Worm (Caenorhabditis elegans) whole organism, L3 larva: ENCODE data around the gene F14H3.15.

Source experiments
- R02D3.7 ChIP-seq: fragments of 150-350 bp; optimal IDR thresholded peaks from 2 replicates; lab custom pipeline; 2014; ENCODE audit warnings: missing biosample characterization, missing genetic modification characterization
- ZK546.5 ChIP-seq: sonication (generic microtip); optimal IDR thresholded peaks from 2 replicates; lab custom pipeline; 2017; ENCODE audit warnings: missing biosample characterization, missing genetic modification characterization
- ama-1 ChIP-seq: fragments of 150-350 bp; optimal IDR thresholded peaks from 2 replicates; lab custom pipeline; 2018
- ceh-16 ChIP-seq: sonication (generic microtip); optimal IDR thresholded peaks from 2 replicates; lab custom pipeline; 2017; ENCODE audit warnings: missing biosample characterization, missing genetic modification characterization
- ceh-28 ChIP-seq: fragments of 150-350 bp; optimal IDR thresholded peaks from 2 replicates; lab custom pipeline; 2014; ENCODE audit warnings: missing biosample characterization, missing genetic modification reagents, missing genetic modification characterization
- ceh-82 ChIP-seq: fragments of 150-350 bp; optimal IDR thresholded peaks from 2 replicates; lab custom pipeline; 2014; ENCODE audit warnings: missing biosample characterization, missing genetic modification characterization
- ceh-9 ChIP-seq: sonication (generic microtip); optimal IDR thresholded peaks from 2 replicates; lab custom pipeline; 2018; ENCODE audit warnings: missing biosample characterization, missing genetic modification characterization
- daf-12 ChIP-seq: fragments of 150-350 bp; optimal IDR thresholded peaks from 2 replicates; lab custom pipeline; 2014; ENCODE audit warnings: missing biosample characterization, missing genetic modification reagents, missing genetic modification characterization
- elt-1 ChIP-seq: fragments of 150-350 bp; optimal IDR thresholded peaks from 2 replicates; lab custom pipeline; 2014; ENCODE audit warnings: missing biosample characterization, missing genetic modification characterization
- elt-2 ChIP-seq: sonication (generic microtip); optimal IDR thresholded peaks from 2 replicates; lab custom pipeline; 2016; ENCODE audit warnings: missing genetic modification reagents, mild to moderate bottlenecking, missing genetic modification characterization, missing compliant biosample characterization
- fkh-10 ChIP-seq: sonication (generic microtip); optimal IDR thresholded peaks from 2 replicates; lab custom pipeline; 2017; ENCODE audit warnings: missing biosample characterization, missing genetic modification reagents, missing genetic modification characterization
- fkh-2 ChIP-seq: fragments of 150-350 bp; optimal IDR thresholded peaks from 2 replicates; lab custom pipeline; 2014; ENCODE audit warnings: missing biosample characterization, missing genetic modification reagents, missing genetic modification characterization
- hmg-11 ChIP-seq: sonication (generic microtip); optimal IDR thresholded peaks from 2 replicates; lab custom pipeline; 2016; ENCODE audit warnings: missing genetic modification characterization, missing compliant biosample characterization
- jun-1 ChIP-seq: fragments of 150-350 bp; optimal IDR thresholded peaks from 2 replicates; lab custom pipeline; 2014; ENCODE audit warnings: missing biosample characterization, missing genetic modification reagents, missing genetic modification characterization
- lin-15B ChIP-seq: fragments of 150-350 bp; optimal IDR thresholded peaks from 2 replicates; lab custom pipeline; 2014; ENCODE audit warnings: missing biosample characterization, missing genetic modification characterization
- lin-39 ChIP-seq: fragments of 150-350 bp; optimal IDR thresholded peaks from 2 replicates; lab custom pipeline; 2018; ENCODE audit warnings: missing biosample characterization, missing genetic modification reagents, missing genetic modification characterization
- lsy-12 ChIP-seq: sonication (generic microtip); optimal IDR thresholded peaks from 2 replicates; lab custom pipeline; 2016; ENCODE audit warnings: mild to moderate bottlenecking, missing genetic modification characterization, missing compliant biosample characterization
- mdl-1 ChIP-seq: fragments of 150-350 bp; optimal IDR thresholded peaks from 2 replicates; lab custom pipeline; 2014; ENCODE audit warnings: missing biosample characterization, missing genetic modification characterization
- mml-1 ChIP-seq: fragments of 150-350 bp; sonication (generic microtip); optimal IDR thresholded peaks from 3 replicates; lab custom pipeline; 2014; ENCODE audit warnings: missing biosample characterization, missing genetic modification characterization
- nfya-1 ChIP-seq: sonication (generic microtip); optimal IDR thresholded peaks from 2 replicates; lab custom pipeline; 2017; ENCODE audit warnings: missing genetic modification characterization, mild to moderate bottlenecking, missing compliant biosample characterization, antibody characterized with exemption, moderate library complexity; ENCODE audit not compliant: insufficient read depth
- nhr-11 ChIP-seq: fragments of 150-350 bp; optimal IDR thresholded peaks from 2 replicates; lab custom pipeline; 2014; ENCODE audit warnings: missing biosample characterization, missing genetic modification characterization
- nhr-12 ChIP-seq: fragments of 150-350 bp; optimal IDR thresholded peaks from 2 replicates; lab custom pipeline; 2014; ENCODE audit warnings: missing biosample characterization, missing genetic modification characterization
- nhr-23 ChIP-seq: fragments of 150-350 bp; optimal IDR thresholded peaks from 2 replicates; lab custom pipeline; 2014; ENCODE audit warnings: missing biosample characterization, missing genetic modification reagents, missing genetic modification characterization
- nhr-237 ChIP-seq: fragments of 150-350 bp; optimal IDR thresholded peaks from 2 replicates; lab custom pipeline; 2014; ENCODE audit warnings: missing biosample characterization, missing genetic modification characterization
- nhr-28 ChIP-seq: fragments of 150-350 bp; optimal IDR thresholded peaks from 2 replicates; lab custom pipeline; 2014; ENCODE audit warnings: missing biosample characterization, missing genetic modification characterization
- nhr-43 ChIP-seq: sonication (generic microtip); optimal IDR thresholded peaks from 2 replicates; lab custom pipeline; 2016; ENCODE audit warnings: mild to moderate bottlenecking, missing genetic modification characterization, missing compliant biosample characterization; ENCODE audit not compliant: poor library complexity, severe bottlenecking
- nhr-67 ChIP-seq: fragments of 150-350 bp; optimal IDR thresholded peaks from 2 replicates; lab custom pipeline; 2014; ENCODE audit warnings: missing biosample characterization, missing genetic modification characterization
- nhr-76 ChIP-seq: fragments of 150-350 bp; sonication (generic microtip); optimal IDR thresholded peaks from 5 replicates; lab custom pipeline; 2014; ENCODE audit warnings: missing biosample characterization, missing genetic modification characterization
- nhr-77 ChIP-seq: fragments of 150-350 bp; optimal IDR thresholded peaks from 2 replicates; lab custom pipeline; 2014; ENCODE audit warnings: missing biosample characterization, missing genetic modification characterization
- sea-2 ChIP-seq: fragments of 150-350 bp; sonication (generic microtip); optimal IDR thresholded peaks from 4 replicates; lab custom pipeline; 2014; ENCODE audit warnings: missing biosample characterization, missing genetic modification reagents, missing genetic modification characterization
- skn-1 ChIP-seq: fragments of 150-350 bp; optimal IDR thresholded peaks from 2 replicates; lab custom pipeline; 2014; ENCODE audit warnings: missing biosample characterization, missing genetic modification characterization
- snpc-4 ChIP-seq: fragments of 150-350 bp; optimal IDR thresholded peaks from 2 replicates; lab custom pipeline; 2014; ENCODE audit warnings: missing biosample characterization, missing genetic modification characterization
- unc-62 ChIP-seq: fragments of 150-350 bp; sonication (generic microtip); optimal IDR thresholded peaks from 4 replicates; lab custom pipeline; 2014; ENCODE audit warnings: missing biosample characterization, missing genetic modification reagents, missing genetic modification characterization
- zag-1 ChIP-seq: fragments of 150-350 bp; optimal IDR thresholded peaks from 2 replicates; lab custom pipeline; 2014; ENCODE audit warnings: missing biosample characterization, missing genetic modification characterization
- ztf-11 ChIP-seq: fragments of 150-350 bp; optimal IDR thresholded peaks from 2 replicates; lab custom pipeline; 2014; ENCODE audit warnings: missing biosample characterization, missing genetic modification characterization
- ztf-4 ChIP-seq: fragments of 150-350 bp; optimal IDR thresholded peaks from 2 replicates; lab custom pipeline; 2014; ENCODE audit warnings: missing biosample characterization, missing genetic modification characterization

F14H3.15 gene

DNA sequence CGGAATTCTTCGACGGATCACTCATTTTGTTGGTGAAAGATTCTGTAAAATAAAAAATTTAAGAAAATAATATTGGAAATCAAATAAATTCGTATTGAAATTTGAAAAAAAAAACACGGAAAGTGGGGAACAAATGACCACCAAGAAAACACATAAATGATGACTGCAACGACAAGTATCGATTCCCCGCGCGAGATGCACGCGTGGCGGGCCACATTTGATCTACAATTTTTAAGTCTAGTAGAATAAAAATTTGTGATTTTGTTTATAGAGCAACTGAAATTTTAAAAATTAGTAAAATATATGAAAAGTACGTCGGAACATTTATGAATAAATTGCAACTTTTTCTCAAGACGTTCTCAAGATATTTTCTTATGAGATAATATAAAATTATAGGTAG, 5.0 kb downstream of the F14H3.15 start, which contains the start of gene F14H3.4:
TSS of gene F14H3.4 (minus strand) at position 42 of the 400 bp plus-strand sequence.
- TF ChIP-seq nhr-237 (tag; lab: Kevin White, UChicago) (no peak), nhr-67 (tag; lab: Kevin White, UChicago) (no peak), nhr-76 (tag; lab: Kevin White, UChicago) (no peak), nhr-23 (tag; lab: Kevin White, UChicago) (no peak), snpc-4 (tag; lab: Kevin White, UChicago) (no peak), fkh-2 (no peak), ceh-28 (tag; lab: Kevin White, UChicago) (no peak), ama-1 (lab: Kevin White, UChicago) (no peak)

ce11 chrV:16053373-16053772, 6.7 kb downstream of the F14H3.15 start, which contains the start of gene F14H3.3:
Gene F14H3.3, minus strand, starts transcription at chrV:16053473.
- TF ChIP-seq nhr-77 (no peak), fkh-10 (GFP tag; lab: Kevin White, UChicago) (no peak), lin-39 (tag; lab: Kevin White, UChicago) (no peak), daf-12 (no peak), ztf-11 (no peak), lsy-12 (tag; lab: Kevin White, UChicago) (no peak), mdl-1 (tag; lab: Kevin White, UChicago) (no peak), sea-2 (no peak), ceh-9 (tag; lab: Kevin White, UChicago) (no peak), ama-1 (lab: Kevin White, UChicago) (no peak), ZK546.5 (tag; lab: Kevin White, UChicago) (no peak), ceh-82 (tag; lab: Kevin White, UChicago) (no peak), jun-1 (tag; lab: Kevin White, UChicago) (no peak), hmg-11 (tag; lab: Kevin White, UChicago) (no peak), skn-1 (no peak), lin-15B (no peak), mml-1 (no peak), unc-62 (GFP tag; lab: Kevin White, UChicago) (no peak)

- no peak for TF ChIP-seq lin-39 (tag; lab: Kevin White, UChicago)
- TF ChIP-seq ztf-4 (tag; lab: Kevin White, UChicago): no peak
- TF ChIP-seq nhr-67 (tag; lab: Kevin White, UChicago): no peak
- no peak for TF ChIP-seq nfya-1 (tag; lab: Kevin White, UChicago)
- TF ChIP-seq fkh-10 (GFP tag; lab: Kevin White, UChicago): no peak
- no peak for TF ChIP-seq ceh-9 (tag; lab: Kevin White, UChicago)
- TF ChIP-seq elt-2 (tag; lab: Kevin White, UChicago): no peak
- TF ChIP-seq nhr-12 (tag; lab: Kevin White, UChicago): no peak
Measured at ce11 chrV:16049177-16049576, 10.9 kb downstream of the F14H3.15 start, which contains the start of gene best-12. Gene best-12, plus strand, starts transcription at chrV:16049477.

DNA sequence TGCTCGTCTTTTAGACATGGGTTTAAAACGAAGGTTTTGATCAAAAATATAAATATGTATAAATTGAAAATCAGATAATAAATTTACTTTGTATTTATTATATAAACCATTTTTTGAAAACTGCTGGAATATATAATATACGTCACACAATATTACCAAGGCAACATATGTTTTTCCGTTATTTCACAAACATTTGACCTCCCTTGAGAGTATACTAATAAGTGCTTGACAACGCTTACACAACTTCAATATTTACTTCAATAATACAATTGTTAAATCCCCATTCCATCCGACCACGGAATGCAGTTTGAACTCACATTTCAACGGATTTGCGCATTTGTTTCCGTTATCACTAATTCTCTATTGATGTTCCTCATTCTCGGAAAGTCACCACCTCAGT, 12.5 kb downstream of the F14H3.15 start, which contains the start of gene str-198:
TSS of gene str-198 (plus strand) at position 301 of the 400 bp plus-strand sequence.
- TF ChIP-seq ztf-11: no peak
- TF ChIP-seq ceh-82 (tag; lab: Kevin White, UChicago): no peak
- no peak for TF ChIP-seq elt-1 (tag; lab: Kevin White, UChicago)
- no peak for TF ChIP-seq nhr-43
- no peak for TF ChIP-seq fkh-10 (GFP tag; lab: Kevin White, UChicago)
- TF ChIP-seq nhr-12 (tag; lab: Kevin White, UChicago): no peak
- TF ChIP-seq ceh-16 (tag; lab: Kevin White, UChicago): no peak
- TF ChIP-seq nhr-28 (tag; lab: Kevin White, UChicago): no peak
- no peak for TF ChIP-seq R02D3.7
- TF ChIP-seq zag-1 (tag; lab: Kevin White, UChicago): no peak

ce11 chrV:16047052-16047451, 13.0 kb downstream of the F14H3.15 start:
- no peak for TF ChIP-seq nhr-11 (tag; lab: Kevin White, UChicago)
- TF ChIP-seq nhr-43: no peak
- TF ChIP-seq ceh-28 (tag; lab: Kevin White, UChicago): no peak
- TF ChIP-seq nhr-28 (tag; lab: Kevin White, UChicago): no peak
- no peak for TF ChIP-seq nfya-1 (tag; lab: Kevin White, UChicago)
- no peak for TF ChIP-seq nhr-237 (tag; lab: Kevin White, UChicago)
- TF ChIP-seq, all 47 proteins: peak for 0
